Worm (Caenorhabditis elegans) whole organism, L4/young adult: ENCODE results near the gene oac-46.

Source experiments
- W03F9.2 ChIP-seq: fragments of 150-350 bp; optimal IDR thresholded peaks from 2 replicates; lab custom pipeline; 2014; ENCODE audit warnings: missing biosample characterization, missing genetic modification characterization
- dao-5 ChIP-seq: sonication (generic microtip); optimal IDR thresholded peaks from 2 replicates; lab custom pipeline; 2016; ENCODE audit warnings: missing genotype, missing genetic modification characterization, moderate library complexity, missing compliant biosample characterization
- him-1 ChIP-seq: sonication (generic microtip); optimal IDR thresholded peaks from 2 replicates; lab custom pipeline; 2016; ENCODE audit warnings: missing genotype, missing genetic modification reagents, missing genetic modification characterization, missing compliant biosample characterization

oac-46 gene

DNA sequence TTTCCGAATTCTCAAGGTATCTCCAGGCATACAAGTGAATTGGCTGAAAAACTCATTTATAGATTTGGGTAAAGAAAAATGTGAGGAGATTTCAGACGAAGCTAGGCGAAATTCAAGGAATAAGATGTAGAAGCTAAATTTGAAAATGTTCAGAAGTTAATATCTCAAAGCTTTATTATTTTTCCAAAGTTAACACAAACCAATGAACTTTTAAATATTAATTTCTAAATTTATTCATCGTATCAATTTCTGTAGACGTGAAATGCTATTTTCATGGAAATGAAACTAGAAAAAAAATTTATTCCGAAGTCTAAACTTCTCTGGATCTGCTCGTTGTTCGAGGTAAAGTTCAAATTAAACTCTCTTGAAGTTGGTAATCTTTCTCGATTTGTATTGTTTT is 6.6 kb downstream of the oac-46 start, which contains the start of gene agxt-1:
Gene agxt-1 (plus strand): TSS at position 301 of the 400 bp plus-strand sequence.
- no peak for TF ChIP-seq W03F9.2 (tag; lab: Kevin White, UChicago)
- no peak for TF ChIP-seq him-1 (tag; lab: Kevin White, UChicago)
- TF ChIP-seq dao-5 (tag; lab: Kevin White, UChicago): no peak

DNA sequence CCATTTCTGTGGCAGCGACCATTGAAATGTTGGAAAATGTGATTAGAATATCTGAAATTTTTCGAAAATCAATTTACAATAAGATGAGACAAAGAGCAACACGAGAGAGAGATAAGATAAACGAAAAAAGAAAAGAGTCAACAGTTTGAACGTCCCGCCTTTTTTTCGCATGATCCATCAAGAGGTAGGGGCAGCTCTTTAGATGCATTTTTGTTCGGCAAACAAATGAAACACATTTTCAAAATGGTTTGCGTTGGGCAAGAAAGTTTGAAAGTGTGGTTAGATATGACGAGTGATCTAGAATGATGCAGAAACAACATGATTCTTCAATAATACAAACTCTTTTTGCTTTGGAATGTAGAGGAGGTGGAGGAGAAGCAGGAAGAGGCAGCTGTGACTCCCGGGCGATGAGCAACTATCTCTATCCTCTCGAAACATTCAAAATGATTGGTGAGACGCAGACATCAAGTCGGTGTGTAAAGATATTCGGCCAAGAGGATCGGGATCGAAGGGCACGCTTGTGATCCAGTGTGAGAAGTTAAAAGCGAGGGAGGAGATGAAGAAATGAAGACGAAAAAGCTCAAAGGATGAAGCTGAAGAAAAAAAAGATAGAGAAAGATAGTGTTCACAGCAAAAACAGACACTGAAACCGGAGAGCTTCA is 7.3 kb downstream of the oac-46 start, which contains the start of gene F46C5.6:
Gene F46C5.6 (minus strand): TSS at position 51 of the 662 bp plus-strand sequence.
- TF ChIP-seq W03F9.2 (tag; lab: Kevin White, UChicago) (no peak), dao-5 (tag; lab: Kevin White, UChicago) (no peak), him-1 (tag; lab: Kevin White, UChicago) (no peak)

DNA sequence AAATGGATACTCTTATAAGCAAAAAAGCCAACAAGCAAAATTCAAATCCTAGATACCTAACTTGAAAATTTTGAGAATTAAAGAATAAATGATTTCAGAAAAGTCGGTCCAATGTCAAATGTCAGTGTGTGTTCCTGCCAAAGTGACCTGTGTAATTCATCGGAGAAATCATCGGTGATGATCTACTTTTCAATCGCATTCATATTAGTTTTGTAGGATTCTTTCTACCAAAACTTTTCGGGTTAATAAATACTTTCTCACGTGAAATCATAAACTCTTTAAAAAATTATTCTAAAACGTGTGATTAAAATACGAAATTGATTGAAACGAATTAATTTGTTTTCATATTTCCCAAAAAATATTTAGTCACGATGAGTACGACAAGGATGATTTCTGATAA is 12.9 kb downstream of the oac-46 start, which contains the start of gene F46C5.7:
Gene F46C5.7 (plus strand): TSS at position 301 of the 400 bp plus-strand sequence.
- TF ChIP-seq W03F9.2 (tag; lab: Kevin White, UChicago) (no peak), dao-5 (tag; lab: Kevin White, UChicago) (no peak), him-1 (tag; lab: Kevin White, UChicago) (no peak)

DNA sequence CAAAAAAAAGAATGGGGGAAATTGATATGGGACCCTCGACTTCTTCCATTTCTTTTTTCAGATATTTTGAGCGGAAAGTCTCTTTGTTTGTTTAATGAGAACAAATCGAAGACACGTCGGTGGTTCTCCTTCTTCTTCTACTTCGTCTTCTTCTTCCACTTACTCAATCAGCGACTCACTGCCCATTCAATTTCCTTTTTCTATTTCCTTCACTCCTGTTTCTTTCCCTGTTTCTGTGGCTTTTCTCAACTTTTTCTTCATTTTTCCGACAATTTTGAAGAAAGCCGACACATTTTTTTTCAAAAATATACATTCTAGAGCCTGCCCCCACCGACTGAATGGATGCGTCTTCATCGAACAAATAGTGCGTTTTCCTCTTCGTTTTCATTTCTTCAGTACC is 16.0 kb downstream of the oac-46 start, which contains the start of gene F46C5.4:
Gene F46C5.4 (plus strand): TSS at position 222 of the 400 bp plus-strand sequence.
- no peak for TF ChIP-seq dao-5 (tag; lab: Kevin White, UChicago)
- TF ChIP-seq him-1 (tag; lab: Kevin White, UChicago): no peak
- TF ChIP-seq W03F9.2 (tag; lab: Kevin White, UChicago): no peak

DNA sequence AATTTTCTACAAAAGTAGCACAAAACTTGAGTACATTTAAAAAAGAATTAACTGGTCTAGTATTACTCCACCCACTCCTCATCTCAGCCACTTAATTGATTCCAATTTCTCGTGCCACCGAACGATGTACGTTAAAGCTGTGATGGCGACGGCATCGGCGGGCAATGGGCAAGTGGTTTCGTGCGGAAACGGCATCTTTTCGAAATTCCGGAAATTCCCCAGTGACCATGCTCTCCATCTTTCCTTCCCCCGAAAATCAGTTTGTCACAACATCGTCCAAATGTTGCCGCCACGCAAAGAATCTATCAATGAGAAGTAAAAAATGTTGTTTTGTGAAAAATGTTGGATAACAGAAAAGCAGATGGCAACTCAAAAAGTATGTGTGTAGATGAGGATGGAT is 19.0 kb downstream of the oac-46 start:
- TF ChIP-seq dao-5 (tag; lab: Kevin White, UChicago) (no peak), him-1 (tag; lab: Kevin White, UChicago) (no peak), W03F9.2 (tag; lab: Kevin White, UChicago) (no peak)

DNA sequence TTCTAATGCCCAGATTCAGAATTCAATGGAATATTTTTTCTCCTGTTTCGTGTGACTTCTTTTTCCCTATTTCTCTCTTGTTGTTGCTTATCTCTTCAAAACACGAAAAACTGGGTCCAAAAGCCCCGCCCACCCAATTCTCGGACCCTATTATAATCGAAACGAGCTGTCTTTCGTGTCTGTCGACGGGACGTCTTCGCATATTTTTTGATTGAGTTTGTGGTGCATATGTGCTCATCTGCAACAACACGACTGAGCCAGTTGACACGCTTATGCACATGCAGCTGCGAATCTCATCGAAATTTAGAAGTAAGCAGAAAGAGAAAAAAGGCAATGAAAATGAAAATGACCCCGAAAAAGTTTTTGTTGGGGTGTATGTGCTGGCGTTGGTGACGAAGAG is 21.0 kb downstream of the oac-46 start:
- TF ChIP-seq him-1 (tag; lab: Kevin White, UChicago): no peak

DNA sequence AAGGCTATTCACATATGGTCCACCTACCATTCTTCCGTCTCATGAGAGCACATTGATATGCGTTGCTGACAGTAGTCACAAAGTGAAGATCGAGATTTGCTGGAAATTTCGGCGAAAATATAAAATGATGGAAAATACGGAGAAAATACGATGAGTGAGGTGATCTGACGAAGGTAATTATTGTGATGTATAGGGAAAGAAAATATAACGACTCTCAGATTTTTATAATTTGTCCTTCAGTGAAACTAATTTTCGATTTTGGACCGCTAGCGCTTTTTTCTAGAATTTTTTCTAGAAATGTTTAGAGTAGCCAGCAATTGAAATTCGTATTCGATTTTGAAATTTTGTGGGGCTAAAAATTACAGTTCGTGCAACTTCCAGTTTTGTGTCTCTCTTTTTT is 22.7 kb downstream of the oac-46 start, which contains the start of gene F46C5.2:
Gene F46C5.2 (minus strand): TSS at position 101 of the 400 bp plus-strand sequence.
- no peak for TF ChIP-seq him-1 (tag; lab: Kevin White, UChicago)
- no peak for TF ChIP-seq dao-5 (tag; lab: Kevin White, UChicago)
- TF ChIP-seq W03F9.2 (tag; lab: Kevin White, UChicago): no peak

DNA sequence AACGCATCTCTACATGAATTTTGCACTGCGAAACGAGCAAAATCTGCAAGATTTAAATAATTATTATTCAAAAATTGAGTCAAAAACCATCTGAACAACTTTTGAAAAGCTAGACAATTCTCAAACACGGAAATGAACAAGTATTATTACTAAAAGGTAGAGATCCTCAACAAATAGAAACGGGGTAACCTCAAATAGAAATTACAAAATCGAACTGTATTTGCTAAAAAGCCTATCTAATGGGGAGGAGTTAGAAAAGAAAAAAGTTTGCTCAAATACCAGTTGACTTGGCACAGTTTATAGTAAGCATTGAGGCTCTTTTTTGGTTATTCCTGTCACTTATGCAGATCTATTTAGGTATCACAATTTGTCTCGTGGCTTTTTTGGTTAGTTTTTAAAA is 26.1 kb downstream of the oac-46 start, which contains the start of gene nas-25:
Gene nas-25 (plus strand): TSS at position 301 of the 400 bp plus-strand sequence.
- no peak for TF ChIP-seq W03F9.2 (tag; lab: Kevin White, UChicago)
- no peak for TF ChIP-seq dao-5 (tag; lab: Kevin White, UChicago)
- no peak for TF ChIP-seq him-1 (tag; lab: Kevin White, UChicago)

DNA sequence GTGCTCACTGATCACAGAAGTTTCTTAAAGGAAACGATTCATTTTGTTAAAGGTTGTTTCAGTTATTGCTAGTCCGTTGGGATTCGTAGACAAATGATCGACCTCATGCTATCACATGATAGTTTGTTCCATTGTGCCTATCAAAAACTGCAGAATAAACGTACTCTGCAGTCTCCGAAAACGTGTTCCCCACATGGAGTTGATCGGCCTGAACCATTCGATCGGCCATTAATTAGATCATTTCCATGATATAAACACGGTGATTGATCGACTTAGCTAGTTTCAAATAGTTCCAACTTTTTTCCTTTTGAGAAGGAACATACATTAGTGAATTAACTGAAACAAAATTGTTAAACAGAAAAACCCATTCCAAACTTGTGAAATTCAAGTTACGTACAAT is 29.2 kb downstream of the oac-46 start:
- no peak for TF ChIP-seq W03F9.2 (tag; lab: Kevin White, UChicago)
- TF ChIP-seq dao-5 (tag; lab: Kevin White, UChicago): no peak
- TF ChIP-seq him-1 (tag; lab: Kevin White, UChicago): no peak

DNA sequence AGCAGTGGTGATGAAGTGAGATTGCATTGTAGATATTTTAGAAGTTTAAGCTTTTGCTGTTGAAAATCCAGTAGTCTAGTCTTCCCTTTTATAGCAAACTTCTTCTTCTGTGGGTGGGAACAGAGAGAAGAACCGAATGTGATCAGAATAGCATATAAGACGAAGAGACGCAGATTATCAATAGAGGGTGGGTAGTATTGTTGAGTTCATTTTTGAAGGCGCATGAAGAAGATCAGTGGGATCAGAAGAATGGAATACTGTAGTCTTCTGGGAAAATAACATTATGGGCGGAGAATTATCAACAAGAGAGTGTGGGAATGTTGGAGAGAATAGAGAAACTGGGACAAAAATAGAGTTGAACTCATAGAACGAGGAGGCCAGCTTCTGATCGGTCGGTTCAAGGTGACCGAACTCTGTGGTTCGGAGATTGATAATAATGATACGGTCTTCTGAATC is 30.7 kb downstream of the oac-46 start, which contains the start of gene F46C5.1:
Gene F46C5.1 (minus strand): TSS at position 51 of the 456 bp plus-strand sequence.
- TF ChIP-seq him-1 (tag; lab: Kevin White, UChicago) (no peak), W03F9.2 (tag; lab: Kevin White, UChicago) (no peak), dao-5 (tag; lab: Kevin White, UChicago) (no peak)

DNA sequence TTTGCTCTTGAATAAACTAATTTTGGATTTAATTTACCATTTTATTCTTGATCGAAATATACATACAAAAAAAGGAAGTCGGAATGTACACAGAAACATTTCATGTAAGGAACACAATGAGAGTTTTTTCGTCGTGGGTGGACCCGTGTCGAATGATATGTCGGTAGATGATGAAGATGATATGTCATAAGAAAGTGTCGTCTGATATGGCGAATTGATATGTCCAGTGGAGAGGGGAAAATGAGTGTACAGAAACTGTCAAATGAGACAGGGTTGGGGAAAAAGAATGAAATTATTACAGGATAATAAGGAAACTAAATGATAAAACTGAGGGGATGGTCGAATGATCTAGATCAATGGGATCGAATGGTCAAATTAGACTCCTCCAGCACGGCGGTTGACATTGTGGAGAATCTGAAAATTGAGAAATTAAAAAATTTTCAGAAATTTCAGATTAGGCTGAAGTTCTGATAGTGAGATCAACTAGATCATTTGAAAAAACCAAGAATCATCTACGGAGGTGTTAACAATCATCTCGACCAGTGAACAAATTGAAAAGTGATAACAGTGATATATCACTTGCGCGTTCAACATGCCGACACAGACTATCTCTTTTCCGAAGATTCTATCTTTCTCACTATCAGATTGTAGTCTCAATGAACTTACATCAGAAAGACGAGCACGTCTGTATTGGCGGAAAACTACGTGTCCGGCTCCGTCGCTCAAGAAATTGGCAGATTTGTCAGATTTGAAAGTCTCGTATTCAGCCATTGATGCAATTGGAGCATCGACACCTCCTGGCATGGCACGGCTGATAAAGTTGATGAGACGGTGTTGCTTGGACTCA is 31.5 kb downstream of the oac-46 start:
- TF ChIP-seq him-1 (tag; lab: Kevin White, UChicago): no peak
- no peak for TF ChIP-seq dao-5 (tag; lab: Kevin White, UChicago)
- no peak for TF ChIP-seq W03F9.2 (tag; lab: Kevin White, UChicago)

DNA sequence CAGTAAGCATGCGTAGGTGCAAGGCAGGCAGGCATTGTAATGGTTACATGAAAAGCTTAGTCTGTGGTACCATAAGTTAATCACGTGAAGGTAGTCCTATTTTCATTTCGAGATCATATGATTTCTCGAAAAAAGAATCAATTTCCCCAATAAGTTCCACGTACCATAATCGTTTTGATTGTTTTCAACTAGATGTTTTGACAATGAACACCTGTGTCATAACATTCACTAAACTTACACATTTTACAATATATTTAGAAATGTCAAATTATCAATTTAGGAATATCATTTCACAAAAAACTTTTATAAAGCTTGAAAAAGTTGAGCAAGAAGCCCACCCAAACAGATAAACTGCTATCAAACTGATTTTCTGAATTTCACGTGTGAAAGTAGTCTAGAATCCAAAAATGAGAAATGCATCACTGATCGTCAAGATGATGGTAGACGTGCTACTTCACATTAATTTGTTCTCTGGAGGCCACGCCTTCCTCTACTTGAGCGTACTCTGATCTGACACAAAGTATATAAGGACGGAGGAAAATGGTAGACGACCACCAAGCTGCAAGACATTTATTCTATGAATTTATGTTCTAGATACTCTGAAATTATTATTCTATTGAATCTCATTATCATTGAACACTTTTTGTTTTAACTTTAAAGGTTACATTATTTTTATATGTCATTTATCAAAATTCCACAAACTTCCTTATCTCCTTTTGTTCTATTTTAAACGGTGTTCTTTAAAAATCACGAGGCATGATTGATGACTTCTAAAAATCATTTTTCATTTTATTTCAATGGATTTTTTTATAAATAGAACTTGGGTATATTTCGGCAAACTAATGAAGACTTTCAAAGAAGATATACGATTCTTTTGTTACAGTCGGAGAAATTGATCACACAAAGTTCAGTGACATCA is 32.7 kb downstream of the oac-46 start, which contains the start of gene F46C5.10:
Gene F46C5.10 (minus strand): TSS at position 51 of the 919 bp plus-strand sequence.
- TF ChIP-seq W03F9.2 (tag; lab: Kevin White, UChicago) (no peak), him-1 (tag; lab: Kevin White, UChicago) (no peak), dao-5 (tag; lab: Kevin White, UChicago) (no peak)
